Fruit fly (Drosophila melanogaster): ENCODE measurements around the gene CG12725.

Gene CG12725

DNA sequence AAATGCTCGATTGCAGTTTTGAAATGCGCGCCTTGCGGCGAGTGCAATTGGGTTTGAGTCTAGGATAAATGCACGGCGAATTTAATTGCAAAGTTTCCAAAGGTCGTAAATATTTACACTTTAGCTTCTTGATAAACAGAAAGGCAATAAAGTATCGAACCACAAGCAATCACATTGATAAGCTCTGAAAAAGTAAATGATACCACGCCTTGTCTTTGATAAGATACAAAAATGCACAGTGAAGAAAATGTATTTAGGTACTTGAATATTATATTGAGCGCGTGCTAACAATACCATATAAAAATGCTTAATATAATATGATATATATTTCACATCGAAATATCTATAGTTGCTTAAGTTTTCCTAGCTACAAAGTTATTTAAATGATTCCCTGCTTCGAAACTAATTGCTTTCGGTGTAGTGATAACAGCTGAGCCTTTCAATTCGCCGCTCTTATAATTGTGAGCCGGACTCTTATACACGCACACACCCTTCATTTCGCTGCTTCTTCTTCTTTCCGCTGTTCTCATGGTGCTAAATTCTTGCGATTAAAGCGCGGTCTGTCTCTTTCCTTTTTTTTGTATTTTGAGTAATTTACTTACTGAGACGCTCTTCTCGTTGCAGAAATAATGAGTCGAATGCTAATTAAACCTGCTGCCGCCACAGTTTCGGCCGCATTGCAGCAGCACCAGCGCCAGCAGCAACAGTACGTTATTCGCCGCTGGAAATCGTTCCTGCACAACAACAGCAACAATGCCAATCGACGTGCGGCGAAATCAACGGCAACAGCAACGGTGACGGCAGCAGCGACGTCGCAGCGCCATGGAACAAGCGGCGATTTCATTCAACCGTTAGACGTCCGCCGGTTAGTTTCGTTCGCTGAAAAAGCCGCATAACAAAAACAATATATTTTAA, 29.2 kb downstream of the CG12725 start (continued):
- peak; percentile 40 for TF ChIP-seq CG3065 (GFP tag; optimal IDR thresholded peaks at IDR 0.05)
- TF ChIP-seq tup (GFP tag; optimal IDR thresholded peaks at IDR 0.05), result no peak
- TF ChIP-seq CG12299 (tag; optimal IDR thresholded peaks at IDR 0.05), result peak; percentile 74
- 0 out of 3 replicates have a peak, but pooled peaks have one; percentile 35 for TF ChIP-seq CG6175 (GFP tag; IDR thresholded peaks at IDR 0.05)
- peak; percentile 73 for TF ChIP-seq CG4820 (GFP tag; optimal IDR thresholded peaks at IDR 0.05)
- peak; percentile 66 for TF ChIP-seq twi (tag; optimal IDR thresholded peaks at IDR 0.05)
- peak; percentile 33 for TF ChIP-seq CG7987 (GFP tag; optimal IDR thresholded peaks at IDR 0.05)
- TF ChIP-seq stc (GFP tag; IDR thresholded peaks at IDR 0.05), result peak; percentile 81
- TF ChIP-seq zen2 (GFP tag; IDR thresholded peaks at IDR 0.05; ENCODE audit: partially characterized antibody), result no peak
- TF ChIP-seq h (optimal IDR thresholded peaks at IDR 0.05), result no peak
- peak; percentile 74 for TF ChIP-seq bcd (GFP tag; optimal IDR thresholded peaks at IDR 0.05)
- TF ChIP-seq NK7.1 (GFP tag; optimal IDR thresholded peaks at IDR 0.05), result no peak
- no peak for TF ChIP-seq pnt (GFP tag; optimal IDR thresholded peaks at IDR 0.05)
- peak; percentile 10 for TF ChIP-seq stwl (tag; optimal IDR thresholded peaks at IDR 0.05)
- TF ChIP-seq ewg (GFP tag; optimal IDR thresholded peaks at IDR 0.05), result peak; percentile 69
- TF ChIP-seq CG4730 (GFP tag; IDR thresholded peaks at IDR 0.05), result peak; percentile 72
- TF ChIP-seq Dek (tag; optimal IDR thresholded peaks at IDR 0.05), result peak; percentile 81
- TF ChIP-seq YL-1 (GFP tag; optimal IDR thresholded peaks at IDR 0.05), result peak; percentile 48
- TF ChIP-seq CG1603 (tag; optimal IDR thresholded peaks at IDR 0.05), result peak; percentile 74
- no peak for TF ChIP-seq Doc2 (GFP tag; IDR thresholded peaks at IDR 0.05)
- peak; percentile 64 for TF ChIP-seq ssp (GFP tag; IDR thresholded peaks at IDR 0.05)
- TF ChIP-seq CG2129 (GFP tag; IDR thresholded peaks at IDR 0.05; ENCODE audit: partially characterized antibody), result no peak
- peak; percentile 75 for TF ChIP-seq NfI (GFP tag; optimal IDR thresholded peaks at IDR 0.05)
- peak; percentile 56 for TF ChIP-seq CG1233 (GFP tag; optimal IDR thresholded peaks at IDR 0.05)
- peak; percentile 58 for TF ChIP-seq Camta (GFP tag; optimal IDR thresholded peaks at IDR 0.05)
- TF ChIP-seq psq (GFP tag; optimal IDR thresholded peaks at IDR 0.05), result peak; percentile 14
- TF ChIP-seq pita (GFP tag; optimal IDR thresholded peaks at IDR 0.05), result peak; percentile 31
- peak; percentile 80 for TF ChIP-seq Ada2b (GFP tag; IDR thresholded peaks at IDR 0.05)
- peak; percentile 75; the same call in 2 of the 3 replicates for TF ChIP-seq ci (GFP tag; IDR thresholded peaks at IDR 0.05)
- no peak for TF ChIP-seq tx (GFP tag; optimal IDR thresholded peaks at IDR 0.05)
- TF ChIP-seq CG33213 (GFP tag; optimal IDR thresholded peaks at IDR 0.05), result no peak
- TF ChIP-seq kay (GFP tag; optimal IDR thresholded peaks at IDR 0.05), result no peak
- peak; percentile 70 for TF ChIP-seq trh (GFP tag; optimal IDR thresholded peaks at IDR 0.05)
- TF ChIP-seq insv (GFP tag; optimal IDR thresholded peaks at IDR 0.05), result peak in 1 of 2 experiments; percentile 50
- TF ChIP-seq en (GFP tag; optimal IDR thresholded peaks at IDR 0.05), result no peak
- peak; percentile 86 for TF ChIP-seq Asciz (GFP tag; optimal IDR thresholded peaks at IDR 0.05)
- peak; percentile 65 for TF ChIP-seq CG11247 (GFP tag; IDR thresholded peaks at IDR 0.05)
- peak; percentile 85 for TF ChIP-seq H2.0 (GFP tag; IDR thresholded peaks at IDR 0.05)
- peak; percentile 70 for TF ChIP-seq CG10147 (GFP tag; optimal IDR thresholded peaks at IDR 0.05)
- TF ChIP-seq CG4328 (GFP tag; optimal IDR thresholded peaks at IDR 0.05), result peak; percentile 73
- TF ChIP-seq Sin3A (optimal IDR thresholded peaks at IDR 0.05), result no peak
- TF ChIP-seq CG14441 (GFP tag; IDR thresholded peaks at IDR 0.05), result peak; percentile 86
- peak; percentile 87 for TF ChIP-seq slbo (GFP tag; IDR thresholded peaks at IDR 0.05)
- no peak for TF ChIP-seq mld (GFP tag; IDR thresholded peaks at IDR 0.05; ENCODE audit: partially characterized antibody)
- TF ChIP-seq Dll (GFP tag; IDR thresholded peaks at IDR 0.05; ENCODE audit: partially characterized antibody), result no peak
- TF ChIP-seq otp (GFP tag; IDR thresholded peaks at IDR 0.05), result peak; percentile 81; the same call in 2 of the 3 replicates
- peak; percentile 55 for TF ChIP-seq Mad (GFP tag; optimal IDR thresholded peaks at IDR 0.05)
- TF ChIP-seq Lhr (GFP tag; optimal IDR thresholded peaks at IDR 0.05), result peak; percentile 53
- peak; percentile 70 for TF ChIP-seq CG13123 (GFP tag; optimal IDR thresholded peaks at IDR 0.05)
